Worm (Caenorhabditis elegans): ENCODE data around the gene C45G7.4.

ce11 chrIV:2407704-2408103 lies 25.1 kb upstream of the C45G7.4 start:
- TF ChIP-seq mep-1 (tag; optimal IDR thresholded peaks at IDR 0.05) (no peak), nhr-28 (tag; optimal IDR thresholded peaks at IDR 0.05) (no peak), unc-120 (tag; optimal IDR thresholded peaks at IDR 0.05; ENCODE audit: poor library complexity, severe bottlenecking) (no peak), elt-1 (tag; optimal IDR thresholded peaks at IDR 0.05; ENCODE audit: borderline replicate concordance, insufficient read depth) (no peak)

Data from whole organism, mixed stage, embryonic.